Worm (Caenorhabditis elegans): ENCODE data around the gene mog-4.

- TF ChIP-seq nhr-237 (tag; optimal IDR thresholded peaks at IDR 0.05) = no peak
- TF ChIP-seq ztf-11 (tag; optimal IDR thresholded peaks at IDR 0.05) = no peak
- no peak for TF ChIP-seq mes-2 (tag; optimal IDR thresholded peaks at IDR 0.05; ENCODE audit: poor library complexity, severe bottlenecking)
- no peak for TF ChIP-seq nhr-25 (tag; optimal IDR thresholded peaks at IDR 0.05; ENCODE audit: borderline replicate concordance, insufficient read depth)
- no peak for TF ChIP-seq tag-97 (GFP tag; IDR thresholded peaks at IDR 0.05)
- no peak for TF ChIP-seq nhr-28 (tag; optimal IDR thresholded peaks at IDR 0.05)
- TF ChIP-seq unc-62 (GFP tag; optimal IDR thresholded peaks at IDR 0.05 in 1 of 2) = no peak
- no peak for TF ChIP-seq unc-62 (tag; optimal IDR thresholded peaks at IDR 0.05)
- TF ChIP-seq lsy-2 (tag; optimal IDR thresholded peaks at IDR 0.05) = no peak
- no peak for TF ChIP-seq egl-27 (tag; optimal IDR thresholded peaks at IDR 0.05)
- TF ChIP-seq ama-1 (optimal IDR thresholded peaks at IDR 0.05) = no peak
- TF ChIP-seq aly-2 (tag; optimal IDR thresholded peaks at IDR 0.05) = no peak
- no peak for TF ChIP-seq lin-39 (tag; optimal IDR thresholded peaks at IDR 0.05)
Observed at ce11 chrII:14511189-14511588, 50.2 kb downstream of the mog-4 start, which contains the start of gene K10H10.13.

Data from whole organism, L4 larva.